Worm (Caenorhabditis elegans) whole organism, L3 larva: ENCODE data around the gene chil-13.

Experiments
- R02D3.7 ChIP-seq: fragments of 150-350 bp; optimal IDR thresholded peaks from 2 replicates; lab custom pipeline; 2014; ENCODE audit warnings: missing biosample characterization, missing genetic modification characterization
- egl-5 ChIP-seq: fragments of 150-350 bp; optimal IDR thresholded peaks from 2 replicates; lab custom pipeline; 2017; ENCODE audit warnings: missing biosample characterization, missing genetic modification reagents, missing genetic modification characterization, inconsistent platforms
- elt-1 ChIP-seq: fragments of 150-350 bp; optimal IDR thresholded peaks from 2 replicates; lab custom pipeline; 2014; ENCODE audit warnings: missing biosample characterization, missing genetic modification characterization
- lin-39 ChIP-seq: fragments of 150-350 bp; optimal IDR thresholded peaks from 2 replicates; lab custom pipeline; 2018; ENCODE audit warnings: missing biosample characterization, missing genetic modification reagents, missing genetic modification characterization
- nhr-23 ChIP-seq: fragments of 150-350 bp; optimal IDR thresholded peaks from 2 replicates; lab custom pipeline; 2014; ENCODE audit warnings: missing biosample characterization, missing genetic modification reagents, missing genetic modification characterization
- nhr-237 ChIP-seq: fragments of 150-350 bp; optimal IDR thresholded peaks from 2 replicates; lab custom pipeline; 2014; ENCODE audit warnings: missing biosample characterization, missing genetic modification characterization
- nhr-25 ChIP-seq: sonication (generic microtip); optimal IDR thresholded peaks from 2 replicates; lab custom pipeline; 2017; ENCODE audit warnings: missing biosample characterization, missing genetic modification characterization
- nhr-43 ChIP-seq: sonication (generic microtip); optimal IDR thresholded peaks from 2 replicates; lab custom pipeline; 2016; ENCODE audit warnings: mild to moderate bottlenecking, missing genetic modification characterization, missing compliant biosample characterization; ENCODE audit not compliant: poor library complexity, severe bottlenecking
- nhr-77 ChIP-seq: fragments of 150-350 bp; optimal IDR thresholded peaks from 2 replicates; lab custom pipeline; 2014; ENCODE audit warnings: missing biosample characterization, missing genetic modification characterization
- sea-2 ChIP-seq: fragments of 150-350 bp; sonication (generic microtip); optimal IDR thresholded peaks from 4 replicates; lab custom pipeline; 2014; ENCODE audit warnings: missing biosample characterization, missing genetic modification reagents, missing genetic modification characterization
- unc-39 ChIP-seq: sonication (generic microtip); optimal IDR thresholded peaks from 4 replicates; lab custom pipeline; 2017; ENCODE audit warnings: missing biosample characterization, missing genetic modification characterization
- unc-62 ChIP-seq: fragments of 150-350 bp; sonication (generic microtip); optimal IDR thresholded peaks from 4 replicates; lab custom pipeline; 2014; ENCODE audit warnings: missing biosample characterization, missing genetic modification reagents, missing genetic modification characterization
- zag-1 ChIP-seq: fragments of 150-350 bp; optimal IDR thresholded peaks from 2 replicates; lab custom pipeline; 2014; ENCODE audit warnings: missing biosample characterization, missing genetic modification characterization
- ztf-11 ChIP-seq: fragments of 150-350 bp; optimal IDR thresholded peaks from 2 replicates; lab custom pipeline; 2014; ENCODE audit warnings: missing biosample characterization, missing genetic modification characterization

- no peak for TF ChIP-seq unc-39
- TF ChIP-seq nhr-237 (tag; lab: Kevin White, UChicago), result no peak
- no peak for TF ChIP-seq zag-1 (tag; lab: Kevin White, UChicago)
- no peak for TF ChIP-seq ztf-11 (tag; lab: Kevin White, UChicago)
- no peak for TF ChIP-seq unc-62 (GFP tag; lab: Kevin White, UChicago)
- TF ChIP-seq elt-1, result no peak
- TF ChIP-seq sea-2 (GFP tag; lab: Kevin White, UChicago), result no peak
- no peak for TF ChIP-seq lin-39 (tag; lab: Kevin White, UChicago)
- TF ChIP-seq nhr-43 (tag; lab: Kevin White, UChicago), result no peak
- TF ChIP-seq R02D3.7 (tag; lab: Kevin White, UChicago), result no peak
- TF ChIP-seq nhr-23 (tag; lab: Kevin White, UChicago), result no peak
- no peak for TF ChIP-seq nhr-77 (tag; lab: Kevin White, UChicago)
- TF ChIP-seq egl-5 (tag; lab: Kevin White, UChicago), result no peak
- no peak for TF ChIP-seq nhr-25
Measured at ce11 chrII:9485081-9485730, 47.1 kb upstream of the chil-13 start.
